Worm (Caenorhabditis elegans): ENCODE measurements around the gene F41G3.10.

- TF ChIP-seq unc-62 (GFP tag; optimal IDR thresholded peaks at IDR 0.05) (no peak), elt-1 (tag; optimal IDR thresholded peaks at IDR 0.05) (no peak), nfya-1 (tag; optimal IDR thresholded peaks at IDR 0.05; ENCODE audit: insufficient read depth) (no peak), ztf-4 (tag; optimal IDR thresholded peaks at IDR 0.05) (no peak), lin-15B (tag; optimal IDR thresholded peaks at IDR 0.05) (no peak), nhr-23 (tag; optimal IDR thresholded peaks at IDR 0.05) (no peak), elt-3 (tag; optimal IDR thresholded peaks at IDR 0.05) (no peak), ama-1 (optimal IDR thresholded peaks at IDR 0.05) (no peak), nhr-43 (tag; optimal IDR thresholded peaks at IDR 0.05; ENCODE audit: poor library complexity, severe bottlenecking) (no peak), nhr-12 (tag; optimal IDR thresholded peaks at IDR 0.05) (no peak), nhr-28 (tag; optimal IDR thresholded peaks at IDR 0.05) (no peak), elt-2 (tag; optimal IDR thresholded peaks at IDR 0.05) (peak; percentile 41)
Measured at ce11 chrII:6768014-6768413, 18.7 kb upstream of the F41G3.10 start, which contains the start of gene F41G3.18.

Measured in whole organism, L3 larva.